Fruit fly (Drosophila melanogaster) whole organism, embryonic: ENCODE data around the gene dock.

Experiments used
- Ada2b ChIP-seq: fragments of 200-800 bp; sonication (Bioruptor generic); IDR thresholded peaks from 2 replicates; pipeline ENCODE4 v1.3.6; 2022; ENCODE audit warnings: missing biosample characterization, missing genetic modification characterization
- Aef1 ChIP-seq: fragments of 200-800 bp; sonication (Bioruptor generic); IDR thresholded peaks from 3 replicates; pipeline ENCODE4 v1.3.6; 2022; ENCODE audit warnings: missing biosample characterization, missing genetic modification characterization
- CG11723 ChIP-seq: fragments of 200-800 bp; sonication (Bioruptor generic); optimal IDR thresholded peaks from 2 replicates; lab custom pipeline; 2017; ENCODE audit warnings: missing biosample characterization, mild to moderate bottlenecking, missing genetic modification characterization
- CG12104 ChIP-seq: fragments of 200-800 bp; sonication (Bioruptor generic); optimal IDR thresholded peaks from 3 replicates; lab custom pipeline; 2016; ENCODE audit warnings: missing biosample characterization, missing genetic modification characterization
- CG12391 ChIP-seq: fragments of 200-800 bp; sonication (Bioruptor generic); optimal IDR thresholded peaks from 3 replicates; lab custom pipeline; 2018; ENCODE audit warnings: missing biosample characterization, mild to moderate bottlenecking, missing genetic modification characterization, moderate library complexity
- CG13287 ChIP-seq: fragments of 200-800 bp; sonication (Bioruptor generic); IDR thresholded peaks from 2 replicates; pipeline ENCODE4 v1.3.6; 2022; ENCODE audit warnings: missing biosample characterization, missing genetic modification characterization; ENCODE audit not compliant: partially characterized antibody
- CG13424 ChIP-seq: fragments of 200-800 bp; sonication (Bioruptor generic); optimal IDR thresholded peaks from 2 replicates; lab custom pipeline; 2019; ENCODE audit warnings: missing biosample characterization, mild to moderate bottlenecking, missing genetic modification characterization, moderate library complexity
- CG14014 ChIP-seq: fragments of 200-800 bp; sonication (Bioruptor generic); IDR thresholded peaks from 2 replicates; pipeline ENCODE4 v1.3.6; 2022; ENCODE audit warnings: missing biosample characterization, missing genetic modification characterization
- CG14441 ChIP-seq: fragments of 200-800 bp; sonication (Bioruptor generic); IDR thresholded peaks from 2 replicates; pipeline ENCODE4 v1.3.6; 2022; ENCODE audit warnings: missing biosample characterization, missing genetic modification characterization
- CG17361 ChIP-seq: fragments of 200-800 bp; sonication (Bioruptor generic); IDR thresholded peaks from 3 replicates; pipeline ENCODE4 v1.3.6; 2022; ENCODE audit warnings: missing biosample characterization, missing genetic modification characterization
- CG17385 ChIP-seq: fragments of 200-800 bp; sonication (Bioruptor generic); optimal IDR thresholded peaks from 3 replicates; lab custom pipeline; 2018; ENCODE audit warnings: missing biosample characterization, mild to moderate bottlenecking, missing genetic modification characterization
- CG1792 ChIP-seq: fragments of 200-800 bp; sonication (Bioruptor generic); optimal IDR thresholded peaks from 2 replicates; lab custom pipeline; 2016; ENCODE audit warnings: missing biosample characterization, missing genetic modification characterization
- CG18262 ChIP-seq: fragments of 200-800 bp; optimal IDR thresholded peaks from 3 replicates; lab custom pipeline; 2019; ENCODE audit warnings: missing biosample characterization, mild to moderate bottlenecking, missing genetic modification characterization, moderate library complexity
- CG2678 ChIP-seq: fragments of 200-800 bp; sonication (Bioruptor generic); optimal IDR thresholded peaks from 3 replicates; lab custom pipeline; 2019; ENCODE audit warnings: missing biosample characterization, mild to moderate bottlenecking, missing genetic modification characterization, moderate library complexity
- CG3065 ChIP-seq: fragments of 200-800 bp; sonication (Bioruptor generic); optimal IDR thresholded peaks from 2 replicates; lab custom pipeline; 2016; ENCODE audit warnings: missing biosample characterization, missing genetic modification characterization
- CG3163 ChIP-seq: fragments of 200-800 bp; sonication (Bioruptor generic); optimal IDR thresholded peaks from 3 replicates; lab custom pipeline; 2016; ENCODE audit warnings: missing biosample characterization, missing genetic modification characterization
- CG3281 ChIP-seq: fragments of 200-800 bp; sonication (Bioruptor generic); optimal IDR thresholded peaks from 3 replicates; lab custom pipeline; 2017; ENCODE audit warnings: missing biosample characterization, mild to moderate bottlenecking, missing genetic modification characterization
- CG34376 ChIP-seq: fragments of 200-800 bp; sonication (Bioruptor generic); optimal IDR thresholded peaks from 2 replicates; lab custom pipeline; 2018; ENCODE audit warnings: missing biosample characterization, mild to moderate bottlenecking, missing genetic modification characterization
- CG7839 ChIP-seq: fragments of 200-800 bp; sonication (Bioruptor generic); optimal IDR thresholded peaks from 3 replicates; lab custom pipeline; 2018; ENCODE audit warnings: missing biosample characterization, mild to moderate bottlenecking, missing genetic modification characterization, moderate library complexity
- CG7987 ChIP-seq: fragments of 200-800 bp; sonication (Bioruptor generic); optimal IDR thresholded peaks from 2 replicates; lab custom pipeline; 2018; ENCODE audit warnings: missing biosample characterization, mild to moderate bottlenecking, missing genetic modification characterization, moderate library complexity
- CG9876 ChIP-seq: fragments of 200-800 bp; sonication (Bioruptor generic); optimal IDR thresholded peaks from 2 replicates; lab custom pipeline; 2016; ENCODE audit warnings: missing biosample characterization, missing genetic modification characterization
- Fer1 ChIP-seq: fragments of 200-800 bp; sonication (Bioruptor generic); optimal IDR thresholded peaks from 2 replicates; lab custom pipeline; 2017; ENCODE audit warnings: missing biosample characterization, mild to moderate bottlenecking, missing genetic modification characterization
- Fer2 ChIP-seq: fragments of 200-800 bp; sonication (Bioruptor generic); optimal IDR thresholded peaks from 2 replicates; lab custom pipeline; 2018; ENCODE audit warnings: missing biosample characterization, mild to moderate bottlenecking, missing genetic modification characterization, moderate library complexity
- Hand ChIP-seq: fragments of 200-800 bp; sonication (Bioruptor generic); optimal IDR thresholded peaks from 2 replicates; lab custom pipeline; 2017; ENCODE audit warnings: mild to moderate bottlenecking, missing biosample characterization, missing genetic modification reagents, missing genetic modification characterization
- Hr51 ChIP-seq, 2 experiments: fragments of 200-800 bp; sonication (Bioruptor generic); optimal IDR thresholded peaks; 2 replicates in 1 of 2; 3 replicates in 1 of 2; lab custom pipeline; 2016 to 2018; ENCODE audit warnings: missing biosample characterization in 2 of 2, missing genetic modification characterization in 2 of 2, mild to moderate bottlenecking in 1 of 2, moderate library complexity in 1 of 2
- NFAT ChIP-seq: fragments of 200-800 bp; sonication (Bioruptor generic); IDR thresholded peaks from 2 replicates; pipeline ENCODE4 v1.3.6; 2022; ENCODE audit warnings: missing biosample characterization, missing genetic modification characterization
- PHDP ChIP-seq: fragments of 200-800 bp; sonication (Bioruptor generic); optimal IDR thresholded peaks from 3 replicates; lab custom pipeline; 2018; ENCODE audit warnings: missing biosample characterization, mild to moderate bottlenecking, missing genetic modification characterization, moderate library complexity
- Rx ChIP-seq: fragments of 200-800 bp; sonication (Bioruptor generic); IDR thresholded peaks from 2 replicates; pipeline ENCODE4 v1.3.6; 2022; ENCODE audit warnings: missing biosample characterization, missing genetic modification characterization
- Side ChIP-seq: fragments of 200-800 bp; sonication (Bioruptor generic); optimal IDR thresholded peaks from 2 replicates; lab custom pipeline; 2016; ENCODE audit warnings: missing biosample characterization, missing genetic modification characterization
- Sox100B ChIP-seq: fragments of 200-800 bp; sonication (Bioruptor generic); optimal IDR thresholded peaks from 3 replicates; lab custom pipeline; 2018; ENCODE audit warnings: missing biosample characterization, mild to moderate bottlenecking, missing genetic modification characterization
- Usf ChIP-seq: fragments of 200-800 bp; sonication (Bioruptor generic); optimal IDR thresholded peaks from 2 replicates; lab custom pipeline; 2017; ENCODE audit warnings: missing genotype, missing biosample characterization, missing genetic modification characterization
- Vsx1 ChIP-seq: fragments of 200-800 bp; sonication (Bioruptor generic); optimal IDR thresholded peaks from 2 replicates; lab custom pipeline; 2017; ENCODE audit warnings: missing biosample characterization, mild to moderate bottlenecking, missing genetic modification characterization, missing genetic modification reagents
- Xrp1 ChIP-seq: fragments of 200-800 bp; sonication (Bioruptor generic); IDR thresholded peaks from 2 replicates; pipeline ENCODE4 v1.3.6; 2022; ENCODE audit warnings: missing biosample characterization, missing genetic modification characterization
- ato ChIP-seq: fragments of 200-800 bp; sonication (Bioruptor generic); IDR thresholded peaks from 2 replicates; pipeline ENCODE4 v1.3.6; 2022; ENCODE audit warnings: missing biosample characterization, missing genetic modification characterization; ENCODE audit not compliant: partially characterized antibody
- dysf ChIP-seq: fragments of 200-800 bp; sonication (Bioruptor generic); IDR thresholded peaks from 3 replicates; pipeline ENCODE4 v1.3.6; 2022; ENCODE audit warnings: missing biosample characterization, missing genetic modification characterization
- esg ChIP-seq: fragments of 200-800 bp; sonication (Bioruptor generic); conservative IDR thresholded peaks from 2 replicates; pipeline ENCODE4 v1.3.6; 2022; ENCODE audit warnings: missing biosample characterization, missing genetic modification characterization
- hth ChIP-seq: fragments of >200 bp; optimal IDR thresholded peaks from 2 replicates; lab custom pipeline; 2017; ENCODE audit warnings: inconsistent platforms
- jigr1 ChIP-seq: fragments of 200-800 bp; sonication (Bioruptor generic); IDR thresholded peaks from 3 replicates; pipeline ENCODE4 v1.3.6; 2022; ENCODE audit warnings: missing biosample characterization, missing genetic modification characterization
- kah ChIP-seq: fragments of 200-800 bp; sonication (Bioruptor generic); optimal IDR thresholded peaks from 2 replicates; lab custom pipeline; 2018; ENCODE audit warnings: missing biosample characterization, mild to moderate bottlenecking, missing genetic modification characterization
- nerfin-2 ChIP-seq: fragments of 200-800 bp; sonication (Bioruptor generic); IDR thresholded peaks from 2 replicates; pipeline ENCODE4 v1.3.6; 2022; ENCODE audit warnings: missing biosample characterization, missing genetic modification characterization; ENCODE audit not compliant: partially characterized antibody
- onecut ChIP-seq: fragments of 200-800 bp; sonication (Bioruptor generic); IDR thresholded peaks from 2 replicates; pipeline ENCODE4 v1.3.6; 2022; ENCODE audit warnings: missing biosample characterization, missing genetic modification characterization
- otp ChIP-seq: fragments of 200-800 bp; sonication (Bioruptor generic); IDR thresholded peaks from 3 replicates; pipeline ENCODE4, ENCODE4 v1.3.6; 2022; ENCODE audit warnings: missing biosample characterization, missing genetic modification characterization
- sd ChIP-seq: fragments of 200-800 bp; sonication (Bioruptor generic); optimal IDR thresholded peaks from 3 replicates; lab custom pipeline; 2018; ENCODE audit warnings: missing biosample characterization, mild to moderate bottlenecking, missing genetic modification characterization, moderate library complexity
- slbo ChIP-seq: fragments of 200-800 bp; sonication (Bioruptor generic); IDR thresholded peaks from 2 replicates; pipeline ENCODE4 v1.3.6; 2022; ENCODE audit warnings: missing biosample characterization, missing genetic modification characterization
- slp2 ChIP-seq: fragments of 200-800 bp; sonication (Bioruptor generic); optimal IDR thresholded peaks from 2 replicates; lab custom pipeline; 2016; ENCODE audit warnings: missing biosample characterization, missing genetic modification characterization
- tio ChIP-seq: fragments of 200-800 bp; sonication (Bioruptor generic); optimal IDR thresholded peaks from 2 replicates; lab custom pipeline; 2017; ENCODE audit warnings: missing biosample characterization, missing genetic modification characterization, inconsistent platforms
- tna ChIP-seq: fragments of 200-800 bp; sonication (Bioruptor generic); IDR thresholded peaks from 2 replicates; pipeline ENCODE4 v1.3.6; 2022; ENCODE audit warnings: missing biosample characterization, missing genetic modification characterization; ENCODE audit not compliant: partially characterized antibody
- usp ChIP-seq: fragments of >200 bp; optimal IDR thresholded peaks from 2 replicates; lab custom pipeline; 2017; ENCODE audit warnings: missing biosample characterization, missing genetic modification characterization
- vvl ChIP-seq: fragments of 200-800 bp; sonication (Bioruptor generic); IDR thresholded peaks from 2 replicates; pipeline ENCODE4 v1.3.6; 2022; ENCODE audit warnings: missing biosample characterization, missing genetic modification characterization

dock gene

dm6 chr2L:867899-868605 lies 42.3 kb downstream of the dock start, which contains the start of gene aru:
Gene aru (minus strand): TSS chr2L:868354.
- TF ChIP-seq slbo (GFP tag; lab: Robert Waterston, UW) (no peak), Vsx1 (peak; percentile 9), CG12391 (tag; lab: Kevin White, UChicago) (peak; percentile 60), Hr51 (GFP tag; optimal IDR thresholded peaks at IDR 0.05; lab: Kevin White, UChicago) (peak in 1 of 2 experiments; percentile 11), Fer1 (GFP tag; lab: Kevin White, UChicago) (peak; percentile 47), Side (GFP tag; lab: Kevin White, UChicago) (no peak), CG3281 (GFP tag; lab: Kevin White, UChicago) (peak; percentile 42), jigr1 (GFP tag; lab: Robert Waterston, UW) (no peak), CG13287 (GFP tag; lab: Robert Waterston, UW) (peak; percentile 26; the same call in 1 of the 2 replicates), Hand (GFP tag; lab: Kevin White, UChicago) (peak; percentile 9), slp2 (no peak), hth (lab: Kevin White, UChicago) (no peak), vvl (GFP tag; lab: Robert Waterston, UW) (peak; percentile 70; the same call in 1 of the 2 replicates), onecut (GFP tag; lab: Robert Waterston, UW) (no peak), CG11723 (GFP tag; lab: Kevin White, UChicago) (no peak), kah (GFP tag; lab: Kevin White, UChicago) (peak; percentile 83), CG14014 (GFP tag; lab: Robert Waterston, UW) (peak; percentile 16; the same call in 1 of the 2 replicates), CG7987 (GFP tag; lab: Kevin White, UChicago) (peak; percentile 60), Rx (no peak), PHDP (tag; lab: Kevin White, UChicago) (peak; percentile 58), otp (GFP tag; lab: Robert Waterston, UW) (0 out of 3 replicates have a peak, but pooled peaks have one; percentile 16), CG2678 (tag; lab: Kevin White, UChicago) (peak; percentile 48), NFAT (GFP tag; lab: Robert Waterston, UW) (peak; percentile 6; the same call in 1 of the 2 replicates), esg (GFP tag; lab: Robert Waterston, UW) (no peak), CG12104 (GFP tag; lab: Kevin White, UChicago) (no peak), CG1792 (GFP tag; lab: Kevin White, UChicago) (no peak), tna (GFP tag; lab: Robert Waterston, UW) (no peak), Ada2b (GFP tag; lab: Robert Waterston, UW) (peak; percentile 32; the same call in 1 of the 2 replicates), dysf (GFP tag; lab: Robert Waterston, UW) (peak; percentile 12; the same call in 1 of the 3 replicates), tio (no peak), CG9876 (no peak), usp (GFP tag; lab: Kevin White, UChicago) (no peak), Aef1 (GFP tag; lab: Robert Waterston, UW) (peak; percentile 23; the same call in 1 of the 3 replicates), CG3065 (GFP tag; lab: Kevin White, UChicago) (no peak), Xrp1 (GFP tag; lab: Robert Waterston, UW) (peak; percentile 30; the same call in 1 of the 2 replicates), sd (tag; lab: Kevin White, UChicago) (peak; percentile 15), ato (GFP tag; lab: Robert Waterston, UW) (peak; percentile 13; the same call in 1 of the 2 replicates), CG34376 (GFP tag; lab: Kevin White, UChicago) (peak; percentile 37), nerfin-2 (GFP tag; lab: Robert Waterston, UW) (0 out of 2 replicates have a peak, but pooled peaks have one; percentile 37), CG13424 (tag; lab: Kevin White, UChicago) (peak; percentile 34), CG3163 (no peak), CG7839 (tag; lab: Kevin White, UChicago) (peak; percentile 42), CG17385 (GFP tag; lab: Kevin White, UChicago) (peak; percentile 46), Usf (no peak), Sox100B (GFP tag; lab: Kevin White, UChicago) (peak; percentile 41), CG17361 (GFP tag; lab: Robert Waterston, UW) (peak; percentile 44; the same call in 1 of the 3 replicates), CG14441 (no peak), CG18262 (tag; lab: Kevin White, UChicago) (peak; percentile 45), Fer2 (tag; lab: Kevin White, UChicago) (no peak)
